Fruit fly (Drosophila melanogaster) whole organism, adult: ENCODE measurements around the gene CG16974.

Experiments used
- CG11617 ChIP-seq: fragments of 200-800 bp; sonication (Bioruptor generic); optimal IDR thresholded peaks from 2 replicates; lab custom pipeline; 2017; ENCODE audit warnings: mild to moderate bottlenecking, missing biosample characterization, missing genetic modification reagents, missing genetic modification characterization
- CG12768 ChIP-seq: fragments of 200-800 bp; sonication (Bioruptor generic); optimal IDR thresholded peaks from 2 replicates; lab custom pipeline; 2017; ENCODE audit warnings: missing biosample characterization, missing genetic modification characterization, mild to moderate bottlenecking, moderate library complexity, missing genetic modification reagents
- CG14711 ChIP-seq: fragments of 200-800 bp; sonication (Bioruptor generic); optimal IDR thresholded peaks from 2 replicates; lab custom pipeline; 2018; ENCODE audit warnings: missing biosample characterization, mild to moderate bottlenecking, missing genetic modification characterization, moderate library complexity
- CG1620 ChIP-seq: fragments of 200-800 bp; sonication (Bioruptor generic); optimal IDR thresholded peaks from 2 replicates; lab custom pipeline; 2016; ENCODE audit warnings: missing biosample characterization, missing genetic modification characterization
- CG33017 ChIP-seq: fragments of 200-800 bp; sonication (Bioruptor generic); optimal IDR thresholded peaks from 2 replicates; lab custom pipeline; 2018; ENCODE audit warnings: missing biosample characterization, mild to moderate bottlenecking, missing genetic modification characterization, moderate library complexity
- CG5204 ChIP-seq: fragments of 200-800 bp; sonication (Bioruptor generic); optimal IDR thresholded peaks from 2 replicates; lab custom pipeline; 2016; ENCODE audit warnings: missing biosample characterization, missing genetic modification characterization
- CG7045 ChIP-seq: fragments of 200-800 bp; sonication (Bioruptor generic); optimal IDR thresholded peaks from 2 replicates; lab custom pipeline; 2017; ENCODE audit warnings: missing biosample characterization, mild to moderate bottlenecking, missing genetic modification characterization
- CG7101 ChIP-seq: fragments of 200-800 bp; sonication (Bioruptor generic); optimal IDR thresholded peaks from 2 replicates; lab custom pipeline; 2018; ENCODE audit warnings: missing biosample characterization, mild to moderate bottlenecking, missing genetic modification characterization, moderate library complexity
- Clk ChIP-seq: fragments of 200-800 bp; sonication (Bioruptor generic); optimal IDR thresholded peaks from 2 replicates; lab custom pipeline; 2017; ENCODE audit warnings: missing biosample characterization, missing genetic modification characterization
- Crg-1 ChIP-seq: fragments of 200-800 bp; sonication (Bioruptor generic); optimal IDR thresholded peaks from 2 replicates; lab custom pipeline; 2016; ENCODE audit warnings: missing biosample characterization, missing genetic modification characterization
- Hr96 ChIP-seq: fragments of 200-800 bp; sonication (Bioruptor generic); optimal IDR thresholded peaks from 2 replicates; lab custom pipeline; 2016; ENCODE audit warnings: missing biosample characterization, missing genetic modification characterization
- Mnt ChIP-seq: fragments of 200-800 bp; sonication (Bioruptor generic); optimal IDR thresholded peaks from 2 replicates; lab custom pipeline; 2016; ENCODE audit warnings: missing biosample characterization, mild to moderate bottlenecking, missing genetic modification characterization
- bab1 ChIP-seq: fragments of 200-800 bp; sonication (Bioruptor generic); optimal IDR thresholded peaks from 3 replicates; lab custom pipeline; 2019; ENCODE audit warnings: missing biosample characterization, mild to moderate bottlenecking, missing genetic modification characterization, moderate library complexity
- cic ChIP-seq: fragments of 200-800 bp; sonication (Bioruptor generic); optimal IDR thresholded peaks from 2 replicates; lab custom pipeline; 2017; ENCODE audit warnings: missing biosample characterization, mild to moderate bottlenecking, missing genetic modification characterization, moderate library complexity
- cnc ChIP-seq, 2 experiments: fragments of >200 bp; optimal IDR thresholded peaks; 2 replicates each; lab custom pipeline; 2017
- kay ChIP-seq: fragments of 200-800 bp; sonication (Bioruptor generic); peaks from one replicate; lab custom pipeline; 2016; ENCODE audit warnings: missing biosample characterization, missing genetic modification characterization, borderline replicate concordance
- ovo ChIP-seq: fragments of 200-800 bp; sonication (Bioruptor generic); optimal IDR thresholded peaks from 2 replicates; lab custom pipeline; 2016; ENCODE audit warnings: missing biosample characterization, missing genetic modification characterization
- pad ChIP-seq: fragments of 200-800 bp; sonication (Bioruptor generic); optimal IDR thresholded peaks from 3 replicates; lab custom pipeline; 2017; ENCODE audit warnings: missing biosample characterization, missing genetic modification characterization, mild to moderate bottlenecking, moderate library complexity, missing genetic modification reagents
- tj ChIP-seq: fragments of 200-800 bp; sonication (Bioruptor generic); optimal IDR thresholded peaks from 3 replicates; lab custom pipeline; 2017; ENCODE audit warnings: missing biosample characterization, mild to moderate bottlenecking, missing genetic modification characterization, moderate library complexity
- toe ChIP-seq: fragments of 200-800 bp; sonication (Bioruptor generic); optimal IDR thresholded peaks from 2 replicates; lab custom pipeline; 2016; ENCODE audit warnings: missing biosample characterization, missing genetic modification characterization

The CG16974 gene

DNA sequence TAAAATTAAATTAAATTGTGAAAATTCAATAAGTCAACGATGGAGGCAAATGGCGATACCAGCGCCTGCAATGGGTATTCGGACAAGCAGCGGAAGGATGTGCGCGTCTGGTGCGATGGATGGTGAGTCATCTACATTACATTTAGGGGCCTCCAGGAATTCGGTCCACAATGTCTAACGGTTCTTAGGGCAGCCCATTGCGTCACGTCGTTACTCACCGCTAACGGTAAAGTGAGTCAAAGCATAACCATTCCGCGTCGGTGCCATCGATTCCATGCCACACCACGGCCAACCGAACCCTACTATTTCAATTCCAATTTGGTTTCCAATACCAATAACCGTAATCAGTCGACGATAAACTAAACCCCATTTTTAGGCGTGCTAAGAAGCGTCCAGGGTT lies 12.4 kb upstream of the CG16974 start:
- TF ChIP-seq ovo (GFP tag; lab: Kevin White, UChicago): peak; percentile 70
- no peak for TF ChIP-seq cic (GFP tag; lab: Kevin White, UChicago)
- no peak for TF ChIP-seq toe (GFP tag; lab: Kevin White, UChicago)
- no peak for TF ChIP-seq CG1620 (GFP tag; lab: Kevin White, UChicago)

- TF ChIP-seq CG1620 (GFP tag; lab: Kevin White, UChicago): peak; percentile 37
- no peak for TF ChIP-seq ovo (GFP tag; lab: Kevin White, UChicago)
- TF ChIP-seq tj (GFP tag; lab: Kevin White, UChicago): peak; percentile 44
- peak; percentile 43 for TF ChIP-seq CG12768 (GFP tag; lab: Kevin White, UChicago)
- peak; percentile 35 for TF ChIP-seq Crg-1 (GFP tag; lab: Kevin White, UChicago)
- no peak for TF ChIP-seq CG14711 (tag; lab: Kevin White, UChicago)
- peak; percentile 74 for TF ChIP-seq CG33017 (tag; lab: Kevin White, UChicago)
- peak; percentile 81 for TF ChIP-seq CG7101
- TF ChIP-seq bab1: peak; percentile 12
- no peak for TF ChIP-seq cnc (optimal IDR thresholded peaks at IDR 0.05; lab: Kevin White, UChicago)
- no peak for TF ChIP-seq kay (GFP tag; lab: Kevin White, UChicago)
- peak; percentile 93 for TF ChIP-seq Mnt (GFP tag; lab: Kevin White, UChicago)
- TF ChIP-seq CG11617 (GFP tag; lab: Kevin White, UChicago): peak; percentile 37
- TF ChIP-seq Hr96 (GFP tag; lab: Kevin White, UChicago): no peak
- TF ChIP-seq cic (GFP tag; lab: Kevin White, UChicago): peak; percentile 93
- TF ChIP-seq CG5204: no peak
These were observed 11.8 kb upstream of the CG16974 start, which contains the start of gene Pect for dm6 chr2L:13203437-13204137. Gene Pect, plus strand, starts transcription at chr2L:13203762.

DNA sequence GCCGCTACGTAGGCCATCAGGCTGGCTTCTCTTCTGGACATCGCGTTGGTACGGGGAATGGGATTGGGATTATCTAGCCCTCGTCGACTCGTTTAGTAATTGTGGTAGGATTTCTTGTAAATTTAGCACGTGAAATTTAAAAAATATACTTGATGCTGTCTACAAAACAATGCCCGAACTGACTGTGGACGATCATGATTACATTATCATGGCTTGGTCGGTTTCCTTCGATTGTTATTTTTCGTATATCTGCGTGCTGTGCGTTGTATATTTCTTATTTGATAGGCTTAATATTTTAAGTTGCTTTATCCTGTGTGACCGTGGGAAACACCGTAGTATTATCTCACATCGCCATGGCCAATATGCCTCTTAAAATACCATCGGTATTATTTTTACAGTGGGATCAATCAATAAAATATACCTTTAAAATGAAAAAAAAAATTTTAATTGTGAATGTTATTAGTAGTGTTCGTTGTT lies 11.2 kb upstream of the CG16974 start, which contains the start of gene CG16972:
CG16972 (minus strand) TSS at position 336 of the 477 bp plus-strand sequence.
- TF ChIP-seq kay (GFP tag; lab: Kevin White, UChicago): no peak
- peak; percentile 41 for TF ChIP-seq bab1
- TF ChIP-seq CG1620 (GFP tag; lab: Kevin White, UChicago): no peak
- TF ChIP-seq CG5204: no peak
- no peak for TF ChIP-seq cnc (optimal IDR thresholded peaks at IDR 0.05; lab: Kevin White, UChicago)
- TF ChIP-seq pad: no peak
- peak; percentile 67 for TF ChIP-seq CG14711 (tag; lab: Kevin White, UChicago)
- TF ChIP-seq cic (GFP tag; lab: Kevin White, UChicago): no peak
- peak; percentile 55 for TF ChIP-seq CG11617 (GFP tag; lab: Kevin White, UChicago)
- TF ChIP-seq ovo (GFP tag; lab: Kevin White, UChicago): peak; percentile 33
- TF ChIP-seq Clk (GFP tag; lab: Kevin White, UChicago): peak; percentile 0
- peak; percentile 35 for TF ChIP-seq CG7045 (GFP tag; lab: Kevin White, UChicago)

DNA sequence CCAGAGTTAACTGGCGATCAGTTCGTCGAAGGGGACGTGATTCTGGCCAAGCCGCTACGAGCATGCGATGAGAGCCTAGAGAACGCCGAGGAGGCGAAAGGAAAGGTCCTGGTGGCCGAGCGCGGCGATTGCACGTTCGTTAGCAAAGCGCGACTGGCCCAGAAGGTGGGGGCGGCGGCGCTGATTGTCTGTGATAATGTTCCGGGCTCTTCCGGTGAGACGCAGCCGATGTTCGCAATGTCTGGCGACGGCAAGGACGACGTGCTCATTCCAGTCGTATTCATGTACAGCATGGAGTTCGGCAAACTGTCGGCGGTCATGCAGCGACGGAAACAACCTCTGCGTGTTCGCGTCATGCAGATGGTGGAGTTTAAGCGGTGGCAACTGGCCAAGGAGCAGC lies 4.0 kb upstream of the CG16974 start:
- TF ChIP-seq CG7101 (no peak), cnc (optimal IDR thresholded peaks at IDR 0.05; lab: Kevin White, UChicago) (no peak), tj (GFP tag; lab: Kevin White, UChicago) (no peak), Mnt (GFP tag; lab: Kevin White, UChicago) (no peak)

dm6 chr2L:13191052-13191678 lies 614 bp downstream of the CG16974 start:
- no peak for TF ChIP-seq CG12768 (GFP tag; lab: Kevin White, UChicago)
- no peak for TF ChIP-seq CG1620 (GFP tag; lab: Kevin White, UChicago)
- TF ChIP-seq ovo (GFP tag; lab: Kevin White, UChicago): peak; percentile 2
- no peak for TF ChIP-seq cic (GFP tag; lab: Kevin White, UChicago)

- TF ChIP-seq CG1620 (GFP tag; lab: Kevin White, UChicago) (no peak), bab1 (no peak), cnc (optimal IDR thresholded peaks at IDR 0.05; lab: Kevin White, UChicago) (no peak), cic (GFP tag; lab: Kevin White, UChicago) (peak; percentile 95), CG33017 (tag; lab: Kevin White, UChicago) (peak; percentile 43), Clk (GFP tag; lab: Kevin White, UChicago) (peak; percentile 13), kay (GFP tag; lab: Kevin White, UChicago) (no peak), CG7101 (peak; percentile 52), Mnt (GFP tag; lab: Kevin White, UChicago) (peak; percentile 57), CG12768 (GFP tag; lab: Kevin White, UChicago) (peak; percentile 81), CG7045 (GFP tag; lab: Kevin White, UChicago) (peak; percentile 26), CG14711 (tag; lab: Kevin White, UChicago) (peak; percentile 12), CG11617 (GFP tag; lab: Kevin White, UChicago) (peak; percentile 44), tj (GFP tag; lab: Kevin White, UChicago) (peak; percentile 18), ovo (GFP tag; lab: Kevin White, UChicago) (peak; percentile 19), Crg-1 (GFP tag; lab: Kevin White, UChicago) (no peak), CG5204 (no peak), toe (GFP tag; lab: Kevin White, UChicago) (no peak), pad (peak; percentile 55), Hr96 (GFP tag; lab: Kevin White, UChicago) (no peak)
These were observed 1.2 kb downstream of the CG16974 start for dm6 chr2L:13190534-13190933.
